Fruit fly (Drosophila melanogaster): ENCODE measurements around the gene sog.

DNA sequence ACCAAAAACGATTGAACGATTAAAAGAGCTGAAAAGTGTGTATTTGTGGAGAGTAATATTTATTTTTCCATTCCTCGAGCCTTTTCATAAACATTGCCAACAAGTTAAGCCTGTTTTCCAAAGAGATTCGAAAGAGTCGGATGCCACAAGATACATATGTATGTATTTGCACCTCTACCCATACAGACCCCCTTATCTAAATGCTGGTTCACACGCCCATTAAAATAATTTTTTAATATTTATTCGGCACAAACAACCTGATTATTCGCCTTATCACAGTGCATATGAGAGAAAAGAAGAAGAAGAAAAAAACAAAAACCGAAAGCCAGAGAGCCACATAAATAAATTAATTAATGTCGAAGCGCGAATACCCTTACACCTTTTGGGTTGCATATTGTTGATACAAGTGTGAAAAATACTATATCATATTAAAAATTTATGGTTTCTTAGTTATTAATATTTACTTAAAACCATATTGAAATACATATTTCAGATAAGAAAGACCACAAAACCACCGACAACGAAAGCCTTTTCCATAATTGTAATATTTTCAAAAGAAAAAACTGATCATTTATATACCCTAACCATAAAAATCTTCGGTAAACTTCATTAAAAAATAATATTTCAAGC lies 64.8 kb downstream of the sog start:
- TF ChIP-seq unc-4 (GFP tag; IDR thresholded peaks at IDR 0.05; ENCODE audit: partially characterized antibody) (no peak), CG12391 (tag; optimal IDR thresholded peaks at IDR 0.05) (no peak), CG32772 (GFP tag; IDR thresholded peaks at IDR 0.05) (no peak), Dp (GFP tag; optimal IDR thresholded peaks at IDR 0.05) (no peak), CG17829 (tag; optimal IDR thresholded peaks at IDR 0.05) (no peak)
